Worm (Caenorhabditis elegans) whole organism, midembryonic: ENCODE measurements around the gene F02D8.9.

Experiments
- klf-2 ChIP-seq: fragments of 200-800 bp; sonication (Bioruptor generic); conservative IDR thresholded peaks from 2 replicates; pipeline ENCODE4 v1.3.6; 2022; ENCODE audit warnings: missing genetic modification reagents, missing genetic modification characterization, missing compliant biosample characterization
- med-1 ChIP-seq: sonication (generic microtip); optimal IDR thresholded peaks from 2 replicates; lab custom pipeline; 2017; ENCODE audit warnings: missing genetic modification characterization, mild to moderate bottlenecking, missing compliant biosample characterization, antibody characterized with exemption, missing genetic modification reagents; ENCODE audit not compliant: insufficient read depth
- ztf-23 ChIP-seq: fragments of 200-800 bp; sonication (Bioruptor generic); IDR thresholded peaks from 2 replicates; pipeline ENCODE4 v1.3.6; 2022; ENCODE audit warnings: missing genetic modification reagents, missing genetic modification characterization, missing compliant biosample characterization
- ztf-29 ChIP-seq: fragments of 200-800 bp; sonication (Bioruptor generic); IDR thresholded peaks from 2 replicates; pipeline ENCODE4 v1.3.6; 2022; ENCODE audit warnings: missing genetic modification reagents, missing genetic modification characterization, missing compliant biosample characterization

DNA sequence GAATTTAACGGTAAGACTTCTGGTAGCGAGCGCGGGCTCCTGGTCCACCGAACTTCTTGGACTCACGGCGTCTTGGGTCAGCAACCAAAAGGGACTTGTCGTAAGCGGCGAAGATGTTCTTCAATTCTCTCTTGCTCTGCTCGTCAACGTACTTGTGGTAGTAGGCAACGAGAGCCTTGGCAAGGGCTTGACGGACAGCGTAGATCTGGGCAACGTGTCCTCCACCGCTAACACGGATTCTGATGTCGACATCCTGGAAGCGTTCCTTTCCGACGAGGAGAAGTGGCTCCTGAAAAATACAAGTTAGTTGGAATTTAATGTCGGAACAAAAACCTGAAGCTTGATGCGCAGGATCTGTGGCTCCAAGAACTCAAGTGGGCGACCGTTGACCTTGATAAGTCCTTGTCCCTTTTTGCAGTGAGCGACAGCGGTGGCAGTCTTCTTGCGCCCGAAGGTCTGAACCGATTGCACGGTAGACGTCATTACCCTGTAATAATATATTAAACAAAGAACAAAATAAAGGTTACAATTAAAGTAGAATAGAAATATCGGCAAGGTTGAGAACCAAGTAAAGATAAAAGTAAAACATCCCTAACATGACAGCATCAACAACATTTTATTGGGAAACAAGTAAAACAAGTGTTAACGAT is 44.6 kb upstream of the F02D8.9 start, which contains the start of gene rps-16:
- TF ChIP-seq ztf-23, result no peak
- TF ChIP-seq klf-2, result no peak
- TF ChIP-seq ztf-29 (GFP tag; lab: Robert Waterston, UW), result no peak
- no peak for TF ChIP-seq med-1 (GFP tag; lab: Kevin White, UChicago)
